Worm (Caenorhabditis elegans): Measurements from ENCODE around the gene F07G11.1.

The F07G11.1 gene

DNA sequence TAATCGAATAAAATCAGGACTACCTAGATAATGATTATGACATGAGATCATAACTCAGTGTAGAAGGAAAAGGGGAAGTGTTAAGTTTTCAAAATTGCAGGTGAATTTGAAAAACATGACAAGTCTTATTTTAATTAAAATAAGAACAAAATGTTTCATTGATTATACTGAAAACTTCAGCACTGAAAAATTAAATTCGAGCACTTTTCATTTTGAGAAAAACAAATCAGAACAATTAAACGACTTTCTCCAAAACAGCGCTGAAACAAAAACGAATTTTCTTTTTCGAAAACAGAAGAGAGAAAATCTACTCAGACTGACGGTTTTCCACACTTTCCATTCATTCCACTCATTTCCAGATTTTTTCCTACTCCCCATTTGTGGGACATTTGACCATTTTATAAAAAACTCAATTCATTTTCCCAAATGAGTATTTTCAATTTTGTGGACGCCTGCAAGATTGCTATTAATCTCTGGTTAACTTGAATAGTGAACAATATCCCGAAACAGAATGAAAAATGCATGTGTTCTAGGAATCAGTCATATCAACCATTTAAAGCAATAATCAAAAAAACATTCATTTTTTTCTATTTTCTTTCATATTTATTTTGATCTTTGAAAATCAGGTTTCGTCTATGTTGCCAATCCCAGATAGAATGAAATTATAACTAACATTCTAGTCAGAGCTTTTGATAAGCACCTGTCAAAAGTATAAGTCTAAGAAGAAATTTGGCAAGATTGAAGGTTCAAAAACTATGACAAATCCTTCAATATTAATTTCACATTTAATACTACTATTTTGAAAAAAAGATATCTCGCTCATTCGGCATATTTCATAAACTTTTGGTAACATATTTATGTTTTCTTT is 45.2 kb downstream of the F07G11.1 start, which contains the start of the genes srh-231 and srh-275:
TSS of gene srh-231 (minus strand) at position 51 of the 868 bp plus-strand sequence.
TSS of gene srh-275 (plus strand) at position 818 of the 868 bp plus-strand sequence.
- no peak for TF ChIP-seq ama-1 (optimal IDR thresholded peaks at IDR 0.05)
- no peak for TF ChIP-seq alr-1 (tag; optimal IDR thresholded peaks at IDR 0.05)
- TF ChIP-seq ceh-16 (tag; optimal IDR thresholded peaks at IDR 0.05): no peak
- TF ChIP-seq crh-2 (tag; optimal IDR thresholded peaks at IDR 0.05): no peak
- no peak for TF ChIP-seq elt-3 (tag; optimal IDR thresholded peaks at IDR 0.05)
- TF ChIP-seq lsy-2 (tag; optimal IDR thresholded peaks at IDR 0.05): no peak
- no peak for TF ChIP-seq lin-13 (GFP tag; optimal IDR thresholded peaks at IDR 0.05)
- no peak for TF ChIP-seq mab-5 (tag; optimal IDR thresholded peaks at IDR 0.05)
- no peak for TF ChIP-seq nhr-237 (tag; optimal IDR thresholded peaks at IDR 0.05)

DNA sequence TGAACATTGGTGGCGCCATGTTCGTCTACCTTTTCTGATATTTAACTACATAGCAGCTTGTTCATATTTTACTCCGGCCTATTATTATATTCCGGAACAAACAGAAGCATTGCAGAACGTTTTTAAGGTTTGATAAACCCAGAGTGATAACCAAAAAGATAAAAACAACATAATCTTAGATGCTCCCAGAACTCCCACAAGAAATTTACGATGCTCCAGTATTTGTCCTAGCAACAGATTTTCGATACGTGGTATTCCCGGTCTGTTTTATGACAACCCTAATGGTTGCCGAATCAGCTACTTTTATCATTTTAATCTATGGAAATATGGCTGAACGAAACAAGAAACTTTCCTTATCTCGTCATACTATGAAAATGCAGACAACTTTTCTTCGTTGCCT is 46.4 kb downstream of the F07G11.1 start:
- no peak for TF ChIP-seq sma-3 (GFP tag; optimal IDR thresholded peaks at IDR 0.05)
- no peak for TF ChIP-seq R02D3.7 (tag; optimal IDR thresholded peaks at IDR 0.05)
- TF ChIP-seq nhr-21 (tag; optimal IDR thresholded peaks at IDR 0.05): no peak
- no peak for TF ChIP-seq mbf-1 (tag; optimal IDR thresholded peaks at IDR 0.05)
- no peak for TF ChIP-seq nhr-12 (tag; optimal IDR thresholded peaks at IDR 0.05)
- TF ChIP-seq egl-27 (tag; optimal IDR thresholded peaks at IDR 0.05): no peak
- TF ChIP-seq sma-9 (GFP tag; optimal IDR thresholded peaks at IDR 0.05): no peak
- no peak for TF ChIP-seq sma-9 (tag; optimal IDR thresholded peaks at IDR 0.05)
- TF ChIP-seq lsy-2 (tag; optimal IDR thresholded peaks at IDR 0.05): no peak
- TF ChIP-seq nhr-77 (tag; optimal IDR thresholded peaks at IDR 0.05): no peak
- no peak for TF ChIP-seq alr-1 (tag; optimal IDR thresholded peaks at IDR 0.05)
- no peak for TF ChIP-seq ama-1 (optimal IDR thresholded peaks at IDR 0.05)
- TF ChIP-seq fos-1 (tag; optimal IDR thresholded peaks at IDR 0.05): no peak
- no peak for TF ChIP-seq nhr-6 (tag; optimal IDR thresholded peaks at IDR 0.05)
- TF ChIP-seq ztf-11 (tag; optimal IDR thresholded peaks at IDR 0.05): no peak
- TF ChIP-seq blmp-1 (tag; optimal IDR thresholded peaks at IDR 0.05; ENCODE audit: insufficient read depth): no peak

DNA sequence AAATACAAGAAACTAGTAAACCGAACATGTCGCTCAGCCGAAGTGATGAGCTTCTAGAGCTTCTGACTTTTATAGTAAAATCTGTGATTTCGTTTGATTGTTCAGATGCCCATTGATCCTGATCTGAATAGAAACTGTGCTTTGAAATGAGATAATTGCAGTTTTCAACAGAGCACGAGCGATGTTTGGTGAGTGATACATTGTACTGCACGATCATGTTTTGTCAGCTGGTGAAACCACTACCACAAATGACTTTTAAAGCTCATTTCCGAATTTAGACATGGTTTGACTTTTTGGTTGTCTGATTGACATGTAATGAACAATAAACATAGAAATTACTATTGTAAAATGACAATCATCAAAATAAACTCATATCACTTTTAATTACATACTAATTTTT is 48.3 kb downstream of the F07G11.1 start, which contains the start of gene tag-293:
TSS of gene tag-293 (minus strand) at position 101 of the 400 bp plus-strand sequence.
- no peak for TF ChIP-seq Y55F3AM.14 (GFP tag; optimal IDR thresholded peaks at IDR 0.05)

DNA sequence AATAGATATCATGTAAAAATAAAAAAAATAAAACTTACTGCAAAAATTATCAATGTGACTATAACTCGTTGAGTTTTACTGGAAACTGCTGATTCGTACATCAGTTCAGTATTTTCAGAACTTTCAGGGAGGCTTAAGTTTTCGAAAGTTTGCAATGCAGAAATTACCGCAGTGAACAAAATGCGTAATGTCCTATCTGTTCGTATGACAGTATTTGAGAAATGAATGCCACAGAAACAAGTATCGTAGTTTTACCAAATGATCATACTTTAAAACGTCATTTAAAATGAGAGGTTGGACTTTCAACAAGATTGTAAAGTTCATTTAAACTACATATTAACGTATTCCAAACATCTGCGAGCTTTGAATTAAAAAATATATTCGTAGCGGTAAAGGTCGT is 49.5 kb downstream of the F07G11.1 start, which contains the start of gene C03G6.21:
TSS of gene C03G6.21 (minus strand) at position 101 of the 400 bp plus-strand sequence.
- TF ChIP-seq lin-13 (GFP tag; optimal IDR thresholded peaks at IDR 0.05) (no peak), ceh-16 (tag; optimal IDR thresholded peaks at IDR 0.05) (no peak), aly-2 (tag; optimal IDR thresholded peaks at IDR 0.05) (no peak), egl-27 (tag; optimal IDR thresholded peaks at IDR 0.05) (no peak), sem-4 (tag; optimal IDR thresholded peaks at IDR 0.05) (no peak), unc-39 (tag; optimal IDR thresholded peaks at IDR 0.05) (no peak), sma-3 (GFP tag; optimal IDR thresholded peaks at IDR 0.05) (no peak), ceh-82 (tag; optimal IDR thresholded peaks at IDR 0.05) (no peak), ama-1 (optimal IDR thresholded peaks at IDR 0.05) (no peak), nhr-77 (tag; optimal IDR thresholded peaks at IDR 0.05) (no peak), C34F6.9 (tag; optimal IDR thresholded peaks at IDR 0.05) (no peak), F13H6.1 (tag; optimal IDR thresholded peaks at IDR 0.05) (no peak), ztf-4 (tag; optimal IDR thresholded peaks at IDR 0.05) (no peak), blmp-1 (tag; optimal IDR thresholded peaks at IDR 0.05; ENCODE audit: insufficient read depth) (no peak)

DNA sequence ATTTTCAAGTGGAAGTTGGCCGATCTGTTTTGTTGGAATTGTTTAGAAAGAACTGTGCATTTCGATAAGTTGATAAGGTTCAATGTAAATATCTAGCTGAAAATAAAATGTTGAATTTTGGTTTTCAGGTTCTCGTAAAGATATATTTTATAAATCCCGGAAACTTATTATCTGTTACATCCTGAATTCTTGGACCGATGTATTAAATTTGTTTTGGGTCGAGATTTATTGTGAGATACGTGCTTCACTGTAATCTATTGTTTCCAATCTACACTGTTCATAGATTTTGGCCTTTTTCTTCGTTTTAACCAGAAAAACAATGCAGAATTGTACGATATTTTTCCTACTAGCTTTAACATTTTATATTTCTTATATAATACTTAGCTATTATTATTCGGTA is 49.9 kb downstream of the F07G11.1 start, which contains the start of gene C03G6.6:
TSS of gene C03G6.6 (plus strand) at position 301 of the 400 bp plus-strand sequence.
- no peak for TF ChIP-seq F13H6.1 (tag; optimal IDR thresholded peaks at IDR 0.05)
- TF ChIP-seq sma-3 (GFP tag; optimal IDR thresholded peaks at IDR 0.05): no peak
- no peak for TF ChIP-seq unc-62 (GFP tag; optimal IDR thresholded peaks at IDR 0.05)
- TF ChIP-seq skn-1 (tag; optimal IDR thresholded peaks at IDR 0.05): no peak

Data from whole organism, L2 larva.